Worm (Caenorhabditis elegans) whole organism, late embryonic: ENCODE measurements around the gene F52D2.6.

ENCODE experiments used
- C08G9.2 ChIP-seq: sonication (generic microtip); optimal IDR thresholded peaks from 2 replicates; lab custom pipeline; 2016; ENCODE audit warnings: mild to moderate bottlenecking, missing genetic modification characterization, moderate library complexity, missing compliant biosample characterization
- C38D4.7 ChIP-seq: fragments of 200-800 bp; sonication (Bioruptor generic); optimal IDR thresholded peaks from 2 replicates; lab custom pipeline; 2018; ENCODE audit warnings: mild to moderate bottlenecking, missing genetic modification characterization, moderate library complexity, missing compliant biosample characterization
- K02D7.2 ChIP-seq: sonication (generic microtip); optimal IDR thresholded peaks from 2 replicates; lab custom pipeline; 2017; ENCODE audit warnings: mild to moderate bottlenecking, missing genetic modification characterization, missing compliant biosample characterization
- K09A11.1 ChIP-seq: sonication (generic microtip); optimal IDR thresholded peaks from 2 replicates; lab custom pipeline; 2017; ENCODE audit warnings: antibody characterized with exemption, mild to moderate bottlenecking, missing genetic modification characterization, missing compliant biosample characterization; ENCODE audit not compliant: insufficient read depth
- ceh-14 ChIP-seq: sonication (generic microtip); optimal IDR thresholded peaks from 2 replicates; lab custom pipeline; 2016; ENCODE audit warnings: missing genotype, missing genetic modification characterization, missing compliant biosample characterization
- ceh-18 ChIP-seq: sonication (generic microtip); optimal IDR thresholded peaks from 2 replicates; lab custom pipeline; 2016; ENCODE audit warnings: missing genetic modification characterization, missing compliant biosample characterization
- ceh-19 ChIP-seq: fragments of 200-800 bp; sonication (Bioruptor generic); optimal IDR thresholded peaks from 2 replicates; lab custom pipeline; 2018; ENCODE audit warnings: mild to moderate bottlenecking, missing genetic modification characterization, missing compliant biosample characterization
- ceh-2 ChIP-seq: sonication (generic microtip); optimal IDR thresholded peaks from 2 replicates; lab custom pipeline; 2016; ENCODE audit warnings: missing genotype, missing genetic modification characterization, missing compliant biosample characterization
- ceh-24 ChIP-seq: sonication (generic microtip); optimal IDR thresholded peaks from 2 replicates; lab custom pipeline; 2016; ENCODE audit warnings: mild to moderate bottlenecking, missing genetic modification characterization, missing compliant biosample characterization
- ceh-31 ChIP-seq: sonication (generic microtip); optimal IDR thresholded peaks from 2 replicates; lab custom pipeline; 2016; ENCODE audit warnings: missing genetic modification characterization, missing compliant biosample characterization
- ceh-45 ChIP-seq: fragments of 200-800 bp; sonication (Bioruptor generic); IDR thresholded peaks from 2 replicates; pipeline ENCODE4 v1.3.6; 2022; ENCODE audit warnings: missing genetic modification reagents, missing genetic modification characterization, missing compliant biosample characterization
- ceh-9 ChIP-seq: sonication (generic microtip); optimal IDR thresholded peaks from 2 replicates; lab custom pipeline; 2016; ENCODE audit warnings: mild to moderate bottlenecking, missing genetic modification characterization, inconsistent platforms, missing compliant biosample characterization
- che-1 ChIP-seq: sonication (generic microtip); optimal IDR thresholded peaks from 2 replicates; lab custom pipeline; 2016; ENCODE audit warnings: mild to moderate bottlenecking, missing genetic modification characterization, missing compliant biosample characterization
- elt-4 ChIP-seq: sonication (generic microtip); optimal IDR thresholded peaks from 2 replicates; lab custom pipeline; 2016; ENCODE audit warnings: missing genetic modification characterization, missing compliant biosample characterization
- fax-1 ChIP-seq: sonication (generic microtip); optimal IDR thresholded peaks from 2 replicates; lab custom pipeline; 2016; ENCODE audit warnings: missing genotype, missing genetic modification characterization, missing compliant biosample characterization
- fkh-10 ChIP-seq: fragments of 150-350 bp; optimal IDR thresholded peaks from 2 replicates; lab custom pipeline; 2014; ENCODE audit warnings: missing biosample characterization, missing genetic modification reagents, missing genetic modification characterization
- fkh-6 ChIP-seq: sonication (generic microtip); optimal IDR thresholded peaks from 2 replicates; lab custom pipeline; 2016; ENCODE audit warnings: missing genetic modification characterization, missing compliant biosample characterization
- gmeb-2 ChIP-seq: sonication (generic microtip); optimal IDR thresholded peaks from 2 replicates; lab custom pipeline; 2016; ENCODE audit warnings: missing genetic modification characterization, inconsistent platforms, missing compliant biosample characterization
- hlh-13 ChIP-seq: fragments of 200-800 bp; sonication (Bioruptor generic); optimal IDR thresholded peaks from 2 replicates; lab custom pipeline; 2018; ENCODE audit warnings: mild to moderate bottlenecking, missing genetic modification characterization, missing compliant biosample characterization
- hlh-15 ChIP-seq: sonication (generic microtip); optimal IDR thresholded peaks from 2 replicates; lab custom pipeline; 2016; ENCODE audit warnings: missing genetic modification characterization, missing compliant biosample characterization
- hlh-30 ChIP-seq: sonication (generic microtip); optimal IDR thresholded peaks from 2 replicates; lab custom pipeline; 2017; ENCODE audit warnings: antibody characterized with exemption, missing genetic modification characterization, missing compliant biosample characterization; ENCODE audit not compliant: insufficient read depth
- hlh-6 ChIP-seq: sonication (generic microtip); optimal IDR thresholded peaks from 2 replicates; lab custom pipeline; 2016; ENCODE audit warnings: missing genotype, missing genetic modification characterization, missing compliant biosample characterization
- lin-11 ChIP-seq: fragments of 200-800 bp; sonication (Bioruptor generic); optimal IDR thresholded peaks from 2 replicates; lab custom pipeline; 2018; ENCODE audit warnings: mild to moderate bottlenecking, missing genetic modification characterization, missing compliant biosample characterization
- mec-3 ChIP-seq: sonication (generic microtip); optimal IDR thresholded peaks from 2 replicates; lab custom pipeline; 2016; ENCODE audit warnings: borderline replicate concordance, missing genetic modification characterization, missing compliant biosample characterization
- nfya-1 ChIP-seq: sonication (generic microtip); optimal IDR thresholded peaks from 2 replicates; lab custom pipeline; 2017; ENCODE audit warnings: missing genetic modification characterization, mild to moderate bottlenecking, missing compliant biosample characterization, antibody characterized with exemption, moderate library complexity
- npax-4 ChIP-seq: sonication (generic microtip); optimal IDR thresholded peaks from 2 replicates; lab custom pipeline; 2016; ENCODE audit warnings: missing genetic modification characterization, missing compliant biosample characterization
- odd-2 ChIP-seq: sonication (generic microtip); optimal IDR thresholded peaks from 2 replicates; lab custom pipeline; 2017; ENCODE audit warnings: antibody characterized with exemption, mild to moderate bottlenecking, missing genetic modification characterization, missing compliant biosample characterization
- pag-3 ChIP-seq: sonication (generic microtip); optimal IDR thresholded peaks from 2 replicates; lab custom pipeline; 2016; ENCODE audit warnings: missing compliant biosample characterization, missing genetic modification characterization, borderline replicate concordance
- pat-9 ChIP-seq: fragments of 200-800 bp; sonication (Bioruptor generic); optimal IDR thresholded peaks from 2 replicates; lab custom pipeline; 2018; ENCODE audit warnings: mild to moderate bottlenecking, missing genetic modification characterization, moderate library complexity, missing compliant biosample characterization
- pha-2 ChIP-seq: sonication (generic microtip); optimal IDR thresholded peaks from 2 replicates; lab custom pipeline; 2017; ENCODE audit warnings: mild to moderate bottlenecking, missing genetic modification characterization, missing compliant biosample characterization
- pha-4 ChIP-seq: fragments of 150-350 bp; optimal IDR thresholded peaks from 2 replicates; lab custom pipeline; 2018; ENCODE audit warnings: missing biosample characterization, missing genetic modification reagents, missing genetic modification characterization
- pqm-1 ChIP-seq: sonication (generic microtip); optimal IDR thresholded peaks from 2 replicates; lab custom pipeline; 2016; ENCODE audit warnings: missing genetic modification characterization, missing compliant biosample characterization
- rnt-1 ChIP-seq: sonication (generic microtip); optimal IDR thresholded peaks from 2 replicates; lab custom pipeline; 2016; ENCODE audit warnings: missing genetic modification characterization, missing compliant biosample characterization
- sox-2 ChIP-seq: fragments of 200-800 bp; sonication (Bioruptor generic); IDR thresholded peaks from 2 replicates; pipeline ENCODE4 v1.3.6; 2022; ENCODE audit warnings: missing genetic modification reagents, missing genetic modification characterization, missing compliant biosample characterization
- sox-4 ChIP-seq: sonication (generic microtip); optimal IDR thresholded peaks from 2 replicates; lab custom pipeline; 2017; ENCODE audit warnings: mild to moderate bottlenecking, missing genetic modification characterization, inconsistent platforms, missing compliant biosample characterization
- tbx-2 ChIP-seq: sonication (generic microtip); optimal IDR thresholded peaks from 2 replicates; lab custom pipeline; 2016; ENCODE audit warnings: missing genetic modification characterization, missing compliant biosample characterization
- tbx-7 ChIP-seq: sonication (generic microtip); optimal IDR thresholded peaks from 2 replicates; lab custom pipeline; 2016; ENCODE audit warnings: missing genotype, missing genetic modification characterization, missing compliant biosample characterization
- ttx-3 ChIP-seq: sonication (generic microtip); optimal IDR thresholded peaks from 2 replicates; lab custom pipeline; 2016; ENCODE audit warnings: missing genetic modification reagents, missing genetic modification characterization, missing compliant biosample characterization
- unc-3 ChIP-seq, 2 experiments: fragments of 200-800 bp in 1 of 2; sonication (Bioruptor generic) in 1 of 2; sonication (generic microtip) in 1 of 2; conservative IDR thresholded peaks in 1 of 2; optimal IDR thresholded peaks in 1 of 2; 2 replicates each; pipeline versions ENCODE4 v1.3.6 to Lab custom; 2016 to 2022; ENCODE audit warnings: missing compliant biosample characterization in 2 of 2, missing genetic modification characterization in 2 of 2, missing genetic modification reagents in 1 of 2
- unc-86 ChIP-seq: sonication (generic microtip); optimal IDR thresholded peaks from 2 replicates; lab custom pipeline; 2016; ENCODE audit warnings: missing genetic modification characterization, missing compliant biosample characterization

The F52D2.6 gene

ce11 chrX:1997934-1998333, 22.1 kb downstream of the F52D2.6 start, which contains the start of gene Y40A1A.3:
Y40A1A.3 (minus strand) TSS chrX:1998034.
- TF ChIP-seq che-1 (tag; lab: Kevin White, UChicago) (no peak), sox-2 (GFP tag; lab: Robert Waterston, UW) (no peak), hlh-15 (no peak), ceh-14 (tag; lab: Kevin White, UChicago) (no peak), elt-4 (tag; lab: Kevin White, UChicago) (no peak), unc-3 (GFP tag; conservative IDR thresholded peaks at IDR 0.05; lab: Robert Waterston, UW) (no peak), unc-3 (tag; optimal IDR thresholded peaks at IDR 0.05; lab: Kevin White, UChicago) (no peak), ceh-45 (GFP tag; lab: Robert Waterston, UW) (no peak)

ce11 chrX:1998825-1999224, 23.0 kb downstream of the F52D2.6 start:
- no peak for TF ChIP-seq fkh-10 (GFP tag; lab: Kevin White, UChicago)
- no peak for TF ChIP-seq hlh-15
- no peak for TF ChIP-seq tbx-7 (tag; lab: Kevin White, UChicago)
- TF ChIP-seq sox-2 (GFP tag; lab: Robert Waterston, UW), result no peak
- TF ChIP-seq unc-86, result no peak
- no peak for TF ChIP-seq fkh-6 (tag; lab: Kevin White, UChicago)
- TF ChIP-seq hlh-30 (tag; lab: Kevin White, UChicago), result no peak
- TF ChIP-seq pha-4, result no peak
- TF ChIP-seq pqm-1 (tag; lab: Kevin White, UChicago), result no peak
- TF ChIP-seq ceh-24 (tag; lab: Kevin White, UChicago), result no peak
- TF ChIP-seq C08G9.2 (tag; lab: Kevin White, UChicago), result no peak
- TF ChIP-seq ceh-18 (tag; lab: Kevin White, UChicago), result no peak
- TF ChIP-seq ttx-3 (tag; lab: Kevin White, UChicago), result no peak
- no peak for TF ChIP-seq mec-3 (tag; lab: Kevin White, UChicago)
- no peak for TF ChIP-seq lin-11
- TF ChIP-seq rnt-1, result no peak

ce11 chrX:2000517-2000916, 24.7 kb downstream of the F52D2.6 start:
- TF ChIP-seq tbx-7 (tag; lab: Kevin White, UChicago) (no peak), hlh-6 (no peak), unc-3 (GFP tag; conservative IDR thresholded peaks at IDR 0.05; lab: Robert Waterston, UW) (no peak), unc-3 (tag; optimal IDR thresholded peaks at IDR 0.05; lab: Kevin White, UChicago) (no peak), nfya-1 (tag; lab: Kevin White, UChicago) (no peak), ceh-31 (tag; lab: Kevin White, UChicago) (no peak), hlh-13 (GFP tag; lab: Kevin White, UChicago) (no peak), tbx-2 (no peak), unc-86 (no peak), K09A11.1 (tag; lab: Kevin White, UChicago) (no peak), ceh-9 (tag; lab: Kevin White, UChicago) (no peak), pag-3 (tag; lab: Kevin White, UChicago) (no peak), pha-4 (no peak)

ce11 chrX:2012491-2013201, 36.9 kb downstream of the F52D2.6 start, which contains the start of gene Y102A11A.9:
Y102A11A.9 (plus strand) TSS chrX:2013151.
- TF ChIP-seq tbx-2, result no peak
- TF ChIP-seq ceh-14 (tag; lab: Kevin White, UChicago), result peak; percentile 17

DNA sequence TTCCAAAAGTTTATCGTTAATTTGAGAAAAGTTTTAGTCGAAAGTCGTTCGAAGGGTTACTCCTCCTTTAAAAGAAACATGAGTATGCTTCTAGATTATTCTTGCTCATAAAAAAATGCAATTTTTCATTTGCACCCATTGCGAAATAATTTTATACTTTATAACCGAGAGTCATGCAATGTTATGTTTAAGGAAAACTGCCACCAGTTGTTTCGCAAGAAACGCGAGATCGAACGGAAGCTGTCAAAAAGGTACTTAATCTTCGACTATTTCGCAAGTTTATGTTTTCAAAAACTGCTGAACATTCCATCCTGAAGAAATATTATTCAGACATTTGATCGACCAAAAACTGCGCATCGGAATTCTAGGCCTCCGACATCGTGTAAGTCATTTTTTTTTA, 38.1 kb downstream of the F52D2.6 start:
- TF ChIP-seq hlh-6 (no peak), pha-2 (tag; lab: Kevin White, UChicago) (no peak), pqm-1 (tag; lab: Kevin White, UChicago) (no peak), nfya-1 (tag; lab: Kevin White, UChicago) (no peak), ceh-31 (tag; lab: Kevin White, UChicago) (no peak), tbx-2 (no peak), K02D7.2 (tag; lab: Kevin White, UChicago) (no peak), odd-2 (tag; lab: Kevin White, UChicago) (no peak), ceh-19 (no peak), fkh-6 (tag; lab: Kevin White, UChicago) (no peak), ceh-2 (no peak), gmeb-2 (tag; lab: Kevin White, UChicago) (no peak), C38D4.7 (GFP tag; lab: Kevin White, UChicago) (no peak), npax-4 (tag; lab: Kevin White, UChicago) (no peak), unc-3 (GFP tag; conservative IDR thresholded peaks at IDR 0.05; lab: Robert Waterston, UW) (no peak), unc-3 (tag; optimal IDR thresholded peaks at IDR 0.05; lab: Kevin White, UChicago) (no peak), fax-1 (tag; lab: Kevin White, UChicago) (no peak), fkh-10 (GFP tag; lab: Kevin White, UChicago) (no peak), pat-9 (tag; lab: Kevin White, UChicago) (no peak), sox-4 (no peak)
- TF ChIP-seq, all 69 proteins: peak for 0
